Fruit fly (Drosophila melanogaster): ENCODE measurements around the gene CG9932.

CG9932 gene

dm6 chr2L:13000393-13001001 is 59.4 kb downstream of the CG9932 start, which contains the start of gene Yip1d1:
Gene Yip1d1 (minus strand): TSS chr2L:13000635.
- TF ChIP-seq Vsx2 (GFP tag; optimal IDR thresholded peaks at IDR 0.05; ENCODE audit: partially characterized antibody) (no peak), foxo (GFP tag; optimal IDR thresholded peaks at IDR 0.05) (no peak), Myc (optimal IDR thresholded peaks at IDR 0.05) (no peak), h (GFP tag; optimal IDR thresholded peaks at IDR 0.05) (no peak), rgr (GFP tag; optimal IDR thresholded peaks at IDR 0.05) (no peak), HLH106 (tag; optimal IDR thresholded peaks at IDR 0.05) (no peak), dmrt93B (GFP tag; optimal IDR thresholded peaks at IDR 0.05) (no peak), Hnf4 (GFP tag; optimal IDR thresholded peaks at IDR 0.05) (no peak), Rel (GFP tag; optimal IDR thresholded peaks at IDR 0.05) (no peak), Rel (tag; optimal IDR thresholded peaks at IDR 0.05) (no peak), Dfd (GFP tag; optimal IDR thresholded peaks at IDR 0.05) (no peak), sv (GFP tag; optimal IDR thresholded peaks at IDR 0.05) (no peak), Abd-B (GFP tag; optimal IDR thresholded peaks at IDR 0.05) (no peak), CG32264 (GFP tag; optimal IDR thresholded peaks at IDR 0.05) (no peak)

dm6 chr2L:12985043-12985442 is 74.9 kb downstream of the CG9932 start:
- no peak for TF ChIP-seq woc (GFP tag; optimal IDR thresholded peaks at IDR 0.05)
- TF ChIP-seq ey (GFP tag; optimal IDR thresholded peaks at IDR 0.05): no peak
- no peak for TF ChIP-seq sage (GFP tag; optimal IDR thresholded peaks at IDR 0.05)
- no peak for TF ChIP-seq tai (GFP tag; optimal IDR thresholded peaks at IDR 0.05)
- TF ChIP-seq CrebA (GFP tag; optimal IDR thresholded peaks at IDR 0.05; ENCODE audit: borderline replicate concordance): no peak
- no peak for TF ChIP-seq psq (GFP tag; optimal IDR thresholded peaks at IDR 0.05)
- no peak for TF ChIP-seq Hnf4 (GFP tag; optimal IDR thresholded peaks at IDR 0.05)

dm6 chr2L:12982107-12982506 is 77.8 kb downstream of the CG9932 start:
- TF ChIP-seq br (GFP tag; optimal IDR thresholded peaks at IDR 0.05): no peak
- peak; percentile 5 for TF ChIP-seq fru (GFP tag; optimal IDR thresholded peaks at IDR 0.05)
- peak in 1 of 2 experiments; percentile 29 for TF ChIP-seq foxo (GFP tag; optimal IDR thresholded peaks at IDR 0.05)
- TF ChIP-seq Mio (GFP tag; optimal IDR thresholded peaks at IDR 0.05): no peak
- no peak for TF ChIP-seq Hr78 (GFP tag; optimal IDR thresholded peaks at IDR 0.05)
- peak; percentile 20 for TF ChIP-seq ey (GFP tag; optimal IDR thresholded peaks at IDR 0.05)

dm6 chr2L:12978486-12978885 is 81.5 kb downstream of the CG9932 start, which contains the start of gene Vha68-3:
Gene Vha68-3 (plus strand): TSS chr2L:12978786.
- TF ChIP-seq jim (GFP tag; optimal IDR thresholded peaks at IDR 0.05): no peak
- TF ChIP-seq Hr83 (GFP tag; optimal IDR thresholded peaks at IDR 0.05; ENCODE audit: poor library complexity, severe bottlenecking): no peak
- no peak for TF ChIP-seq sv (GFP tag; optimal IDR thresholded peaks at IDR 0.05)
- TF ChIP-seq OdsH (GFP tag; optimal IDR thresholded peaks at IDR 0.05): no peak
- no peak for TF ChIP-seq foxo (GFP tag; optimal IDR thresholded peaks at IDR 0.05)
- no peak for TF ChIP-seq CG9705 (GFP tag; optimal IDR thresholded peaks at IDR 0.05)
- no peak for TF ChIP-seq Rel (GFP tag; optimal IDR thresholded peaks at IDR 0.05)
- no peak for TF ChIP-seq Rel (tag; optimal IDR thresholded peaks at IDR 0.05)

- TF ChIP-seq ey (GFP tag; optimal IDR thresholded peaks at IDR 0.05) (no peak), Abd-B (GFP tag; optimal IDR thresholded peaks at IDR 0.05) (no peak), brk (GFP tag; optimal IDR thresholded peaks at IDR 0.05) (no peak), woc (GFP tag; optimal IDR thresholded peaks at IDR 0.05) (no peak), Hr78 (GFP tag; optimal IDR thresholded peaks at IDR 0.05) (no peak), rgr (GFP tag; optimal IDR thresholded peaks at IDR 0.05) (no peak), Vsx2 (GFP tag; optimal IDR thresholded peaks at IDR 0.05; ENCODE audit: partially characterized antibody) (no peak), Hnf4 (GFP tag; optimal IDR thresholded peaks at IDR 0.05) (no peak), OdsH (GFP tag; optimal IDR thresholded peaks at IDR 0.05) (no peak), foxo (GFP tag; optimal IDR thresholded peaks at IDR 0.05) (no peak), Dif (GFP tag; optimal IDR thresholded peaks at IDR 0.05; ENCODE audit: partially characterized antibody) (no peak), sv (GFP tag; optimal IDR thresholded peaks at IDR 0.05) (no peak), CG9705 (GFP tag; optimal IDR thresholded peaks at IDR 0.05) (no peak)
Measured at dm6 chr2L:12975367-12975655, 84.6 kb downstream of the CG9932 start.
